Worm (Caenorhabditis elegans) whole organism, L4 larva: ENCODE data around the gene Y20C6A.1.

Experiments used
- Y75B8A.6 ChIP-seq: fragments of 200-800 bp; sonication (Bioruptor generic); IDR thresholded peaks from 2 replicates; pipeline ENCODE4 v1.3.6; 2022; ENCODE audit warnings: missing genetic modification reagents, missing genetic modification characterization, missing compliant biosample characterization
- ZK337.2 ChIP-seq: fragments of 200-800 bp; sonication (Bioruptor generic); IDR thresholded peaks from 2 replicates; pipeline ENCODE4 v1.3.6; 2022; ENCODE audit warnings: missing genetic modification reagents, missing genetic modification characterization, missing compliant biosample characterization
- aly-2 ChIP-seq: sonication (generic microtip); optimal IDR thresholded peaks from 2 replicates; lab custom pipeline; 2018; ENCODE audit warnings: missing biosample characterization, missing genetic modification characterization
- ceh-28 ChIP-seq: fragments of 150-350 bp; optimal IDR thresholded peaks from 2 replicates; lab custom pipeline; 2014; ENCODE audit warnings: missing biosample characterization, missing genetic modification reagents, missing genetic modification characterization
- ceh-32 ChIP-seq: sonication (generic microtip); optimal IDR thresholded peaks from 2 replicates; lab custom pipeline; 2016; ENCODE audit warnings: mild to moderate bottlenecking, missing genetic modification characterization, missing compliant biosample characterization; ENCODE audit not compliant: poor library complexity
- ceh-62 ChIP-seq: sonication (generic microtip); optimal IDR thresholded peaks from 2 replicates; lab custom pipeline; 2017; ENCODE audit warnings: missing biosample characterization, missing genetic modification characterization
- ctbp-1 ChIP-seq: fragments of 200-800 bp; sonication (Bioruptor generic); IDR thresholded peaks from 2 replicates; pipeline ENCODE4 v1.3.6; 2022; ENCODE audit warnings: missing genetic modification reagents, missing genetic modification characterization, missing compliant biosample characterization
- daf-16 ChIP-seq, 3 experiments: sonication (generic microtip); optimal IDR thresholded peaks; 2 replicates each; lab custom pipeline; 2016 to 2017; ENCODE audit warnings: missing genetic modification characterization in 3 of 3, missing genetic modification reagents in 3 of 3, mild to moderate bottlenecking in 2 of 3, missing compliant biosample characterization in 2 of 3, missing biosample characterization in 1 of 3, moderate library complexity in 1 of 3
- daf-8 ChIP-seq: fragments of 200-800 bp; sonication (Bioruptor generic); IDR thresholded peaks from 2 replicates; pipeline ENCODE4 v1.3.6; 2022; ENCODE audit warnings: missing genetic modification characterization, missing compliant biosample characterization
- dmd-6 ChIP-seq: fragments of 200-800 bp; sonication (Bioruptor generic); IDR thresholded peaks from 2 replicates; pipeline ENCODE4 v1.3.6; 2022; ENCODE audit warnings: missing genetic modification reagents, missing genetic modification characterization, missing compliant biosample characterization
- dve-1 ChIP-seq: sonication (generic microtip); optimal IDR thresholded peaks from 2 replicates; lab custom pipeline; 2017; ENCODE audit warnings: antibody characterized with exemption, mild to moderate bottlenecking, missing genetic modification characterization, missing compliant biosample characterization; ENCODE audit not compliant: insufficient read depth
- egl-27 ChIP-seq: sonication (generic microtip); optimal IDR thresholded peaks from 3 replicates; lab custom pipeline; 2017; ENCODE audit warnings: missing biosample characterization, missing genetic modification reagents, missing genetic modification characterization
- hif-1 ChIP-seq, 2 experiments: sonication (generic microtip); optimal IDR thresholded peaks; 2 replicates each; lab custom pipeline; 2016 to 2017; ENCODE audit warnings: missing compliant biosample characterization in 2 of 2, missing genetic modification characterization in 2 of 2, missing genetic modification reagents in 2 of 2, missing genotype in 2 of 2, mild to moderate bottlenecking in 1 of 2
- lin-38 ChIP-seq: fragments of 200-800 bp; sonication (Bioruptor generic); IDR thresholded peaks from 2 replicates; pipeline ENCODE4 v1.3.6; 2022; ENCODE audit warnings: missing genetic modification reagents, missing genetic modification characterization, missing compliant biosample characterization
- mdt-29 ChIP-seq: fragments of 200-800 bp; sonication (Bioruptor generic); IDR thresholded peaks from 2 replicates; pipeline ENCODE4 v1.3.6; 2022; ENCODE audit warnings: missing genetic modification reagents, missing genetic modification characterization, missing compliant biosample characterization
- nhr-102 ChIP-seq: sonication (generic microtip); optimal IDR thresholded peaks from 2 replicates; lab custom pipeline; 2016; ENCODE audit warnings: mild to moderate bottlenecking, missing genetic modification characterization, moderate library complexity, missing compliant biosample characterization
- nhr-111 ChIP-seq: fragments of 200-800 bp; sonication (Bioruptor generic); optimal IDR thresholded peaks from 2 replicates; lab custom pipeline; 2018; ENCODE audit warnings: mild to moderate bottlenecking, missing genetic modification characterization, missing compliant biosample characterization
- nhr-237 ChIP-seq: sonication (generic microtip); optimal IDR thresholded peaks from 2 replicates; lab custom pipeline; 2017; ENCODE audit warnings: missing biosample characterization, missing genetic modification characterization
- nhr-42 ChIP-seq: fragments of 200-800 bp; sonication (Bioruptor generic); IDR thresholded peaks from 2 replicates; pipeline ENCODE4 v1.3.6; 2022; ENCODE audit warnings: missing genetic modification characterization, missing compliant biosample characterization
- nhr-76 ChIP-seq: fragments of 150-350 bp; optimal IDR thresholded peaks from 2 replicates; lab custom pipeline; 2014; ENCODE audit warnings: missing biosample characterization, missing genetic modification characterization
- skn-1 ChIP-seq: fragments of 150-350 bp; optimal IDR thresholded peaks from 2 replicates; lab custom pipeline; 2014; ENCODE audit warnings: missing biosample characterization, missing genetic modification characterization
- zfp-3 ChIP-seq: fragments of 200-800 bp; sonication (Bioruptor generic); conservative IDR thresholded peaks from 2 replicates; pipeline ENCODE4 v1.3.6; 2022; ENCODE audit warnings: missing genetic modification reagents, missing genetic modification characterization, missing compliant biosample characterization
- ztf-7 ChIP-seq: fragments of 150-350 bp; optimal IDR thresholded peaks from 2 replicates; lab custom pipeline; 2014; ENCODE audit warnings: missing biosample characterization, missing genetic modification characterization

Gene Y20C6A.1

ce11 chrV:17322397-17322909 lies 54.1 kb downstream of the Y20C6A.1 start, which contains the start of gene F31E9.3 (continued):
- peak in 1 of 2 experiments; percentile 72 for TF ChIP-seq hif-1 (tag; optimal IDR thresholded peaks at IDR 0.05; lab: Kevin White, UChicago)
- no peak for TF ChIP-seq ZK337.2 (GFP tag; lab: Robert Waterston, UW)
- TF ChIP-seq daf-8 (GFP tag; lab: Robert Waterston, UW) = no peak
- TF ChIP-seq zfp-3 (GFP tag; lab: Robert Waterston, UW) = no peak
- TF ChIP-seq nhr-111 = no peak
- no peak for TF ChIP-seq daf-16 (GFP tag; optimal IDR thresholded peaks at IDR 0.05; lab: Kevin White, UChicago)
- peak; percentile 6 for TF ChIP-seq daf-16 (tag; optimal IDR thresholded peaks at IDR 0.05; lab: Kevin White, UChicago)
- TF ChIP-seq ceh-62 (tag; lab: Kevin White, UChicago) = no peak
- TF ChIP-seq aly-2 (tag; lab: Kevin White, UChicago) = no peak
- no peak for TF ChIP-seq nhr-42 (GFP tag; lab: Robert Waterston, UW)
- TF ChIP-seq dmd-6 (GFP tag; lab: Robert Waterston, UW) = peak; percentile 28
- TF ChIP-seq Y75B8A.6 (GFP tag; lab: Robert Waterston, UW) = no peak
- TF ChIP-seq nhr-76 (tag; lab: Kevin White, UChicago) = no peak
- no peak for TF ChIP-seq ceh-32
- no peak for TF ChIP-seq nhr-237
- no peak for TF ChIP-seq ctbp-1 (GFP tag; lab: Robert Waterston, UW)
- no peak for TF ChIP-seq nhr-102
- TF ChIP-seq dve-1 (tag; lab: Kevin White, UChicago) = peak; percentile 14
- TF ChIP-seq egl-27 = no peak
- no peak for TF ChIP-seq ceh-28 (tag; lab: Kevin White, UChicago)
- TF ChIP-seq ztf-7 = no peak
- no peak for TF ChIP-seq skn-1 (tag; lab: Kevin White, UChicago)
- TF ChIP-seq mdt-29 (GFP tag; lab: Robert Waterston, UW) = no peak
- no peak for TF ChIP-seq lin-38
